Fruit fly (Drosophila melanogaster) whole organism, embryonic: ENCODE data around the gene Teh1.

Experiments used
- CG9215 ChIP-seq: fragments of 200-800 bp; sonication (Bioruptor generic); IDR thresholded peaks from 2 replicates; pipeline ENCODE4 v1.3.6; 2022; ENCODE audit warnings: missing biosample characterization, missing genetic modification characterization
- E2f2 ChIP-seq: fragments of 200-800 bp; sonication (Bioruptor generic); IDR thresholded peaks from 2 replicates; pipeline ENCODE4 v1.3.6; 2022; ENCODE audit warnings: missing biosample characterization, missing genetic modification characterization
- dm ChIP-seq: fragments of 200-800 bp; sonication (Bioruptor generic); optimal IDR thresholded peaks from 3 replicates; lab custom pipeline; 2016; ENCODE audit warnings: missing biosample characterization, missing genetic modification characterization
- dpn ChIP-seq, 2 experiments: fragments of 200-800 bp; sonication (Bioruptor generic); optimal IDR thresholded peaks; 3 replicates each; lab custom pipeline; 2016; ENCODE audit warnings: missing biosample characterization in 2 of 2, missing genetic modification characterization in 2 of 2
- esg ChIP-seq: fragments of 200-800 bp; sonication (Bioruptor generic); conservative IDR thresholded peaks from 2 replicates; pipeline ENCODE4 v1.3.6; 2022; ENCODE audit warnings: missing biosample characterization, missing genetic modification characterization
- h ChIP-seq: fragments of >200 bp; optimal IDR thresholded peaks from 2 replicates; lab custom pipeline; 2017
- seq ChIP-seq: fragments of 200-800 bp; sonication (Bioruptor generic); IDR thresholded peaks from 2 replicates; pipeline ENCODE4 v1.3.6; 2022; ENCODE audit warnings: missing biosample characterization, missing genetic modification characterization
- sug ChIP-seq: fragments of 200-800 bp; optimal IDR thresholded peaks from 2 replicates; lab custom pipeline; 2019; ENCODE audit warnings: missing biosample characterization, mild to moderate bottlenecking, missing genetic modification characterization, moderate library complexity

- TF ChIP-seq E2f2 (peak; percentile 31), CG9215 (no peak), sug (tag; lab: Kevin White, UChicago) (peak; percentile 29), esg (no peak), dm (GFP tag; lab: Kevin White, UChicago) (no peak), h (lab: Kevin White, UChicago) (no peak), dpn (GFP tag; optimal IDR thresholded peaks at IDR 0.05; lab: Kevin White, UChicago) (no peak), seq (GFP tag; lab: Robert Waterston, UW) (no peak)
Observed at dm6 chr3R:9883248-9883939, 15.5 kb upstream of the Teh1 start.
